Fruit fly (Drosophila melanogaster) whole organism, adult: ENCODE results near the gene CG43376.

Experiments
- CG11617 ChIP-seq: fragments of 200-800 bp; sonication (Bioruptor generic); optimal IDR thresholded peaks from 2 replicates; lab custom pipeline; 2017; ENCODE audit warnings: mild to moderate bottlenecking, missing biosample characterization, missing genetic modification reagents, missing genetic modification characterization
- CG12768 ChIP-seq: fragments of 200-800 bp; sonication (Bioruptor generic); optimal IDR thresholded peaks from 2 replicates; lab custom pipeline; 2017; ENCODE audit warnings: missing biosample characterization, missing genetic modification characterization, mild to moderate bottlenecking, moderate library complexity, missing genetic modification reagents
- CG14711 ChIP-seq: fragments of 200-800 bp; sonication (Bioruptor generic); optimal IDR thresholded peaks from 2 replicates; lab custom pipeline; 2018; ENCODE audit warnings: missing biosample characterization, mild to moderate bottlenecking, missing genetic modification characterization, moderate library complexity
- CG1620 ChIP-seq: fragments of 200-800 bp; sonication (Bioruptor generic); optimal IDR thresholded peaks from 2 replicates; lab custom pipeline; 2016; ENCODE audit warnings: missing biosample characterization, missing genetic modification characterization
- CG33017 ChIP-seq: fragments of 200-800 bp; sonication (Bioruptor generic); optimal IDR thresholded peaks from 2 replicates; lab custom pipeline; 2018; ENCODE audit warnings: missing biosample characterization, mild to moderate bottlenecking, missing genetic modification characterization, moderate library complexity
- CG5204 ChIP-seq: fragments of 200-800 bp; sonication (Bioruptor generic); optimal IDR thresholded peaks from 2 replicates; lab custom pipeline; 2016; ENCODE audit warnings: missing biosample characterization, missing genetic modification characterization
- CG7045 ChIP-seq: fragments of 200-800 bp; sonication (Bioruptor generic); optimal IDR thresholded peaks from 2 replicates; lab custom pipeline; 2017; ENCODE audit warnings: missing biosample characterization, mild to moderate bottlenecking, missing genetic modification characterization
- CG7101 ChIP-seq: fragments of 200-800 bp; sonication (Bioruptor generic); optimal IDR thresholded peaks from 2 replicates; lab custom pipeline; 2018; ENCODE audit warnings: missing biosample characterization, mild to moderate bottlenecking, missing genetic modification characterization, moderate library complexity
- Clk ChIP-seq: fragments of 200-800 bp; sonication (Bioruptor generic); optimal IDR thresholded peaks from 2 replicates; lab custom pipeline; 2017; ENCODE audit warnings: missing biosample characterization, missing genetic modification characterization
- Crg-1 ChIP-seq: fragments of 200-800 bp; sonication (Bioruptor generic); optimal IDR thresholded peaks from 2 replicates; lab custom pipeline; 2016; ENCODE audit warnings: missing biosample characterization, missing genetic modification characterization
- Hr96 ChIP-seq: fragments of 200-800 bp; sonication (Bioruptor generic); optimal IDR thresholded peaks from 2 replicates; lab custom pipeline; 2016; ENCODE audit warnings: missing biosample characterization, missing genetic modification characterization
- Mnt ChIP-seq: fragments of 200-800 bp; sonication (Bioruptor generic); optimal IDR thresholded peaks from 2 replicates; lab custom pipeline; 2016; ENCODE audit warnings: missing biosample characterization, mild to moderate bottlenecking, missing genetic modification characterization
- bab1 ChIP-seq: fragments of 200-800 bp; sonication (Bioruptor generic); optimal IDR thresholded peaks from 3 replicates; lab custom pipeline; 2019; ENCODE audit warnings: missing biosample characterization, mild to moderate bottlenecking, missing genetic modification characterization, moderate library complexity
- cic ChIP-seq: fragments of 200-800 bp; sonication (Bioruptor generic); optimal IDR thresholded peaks from 2 replicates; lab custom pipeline; 2017; ENCODE audit warnings: missing biosample characterization, mild to moderate bottlenecking, missing genetic modification characterization, moderate library complexity
- cnc ChIP-seq, 2 experiments: fragments of >200 bp; optimal IDR thresholded peaks; 2 replicates each; lab custom pipeline; 2017
- kay ChIP-seq: fragments of 200-800 bp; sonication (Bioruptor generic); peaks from one replicate; lab custom pipeline; 2016; ENCODE audit warnings: missing biosample characterization, missing genetic modification characterization, borderline replicate concordance
- ovo ChIP-seq: fragments of 200-800 bp; sonication (Bioruptor generic); optimal IDR thresholded peaks from 2 replicates; lab custom pipeline; 2016; ENCODE audit warnings: missing biosample characterization, missing genetic modification characterization
- pad ChIP-seq: fragments of 200-800 bp; sonication (Bioruptor generic); optimal IDR thresholded peaks from 3 replicates; lab custom pipeline; 2017; ENCODE audit warnings: missing biosample characterization, missing genetic modification characterization, mild to moderate bottlenecking, moderate library complexity, missing genetic modification reagents
- tj ChIP-seq: fragments of 200-800 bp; sonication (Bioruptor generic); optimal IDR thresholded peaks from 3 replicates; lab custom pipeline; 2017; ENCODE audit warnings: missing biosample characterization, mild to moderate bottlenecking, missing genetic modification characterization, moderate library complexity
- toe ChIP-seq: fragments of 200-800 bp; sonication (Bioruptor generic); optimal IDR thresholded peaks from 2 replicates; lab custom pipeline; 2016; ENCODE audit warnings: missing biosample characterization, missing genetic modification characterization

The CG43376 gene

DNA sequence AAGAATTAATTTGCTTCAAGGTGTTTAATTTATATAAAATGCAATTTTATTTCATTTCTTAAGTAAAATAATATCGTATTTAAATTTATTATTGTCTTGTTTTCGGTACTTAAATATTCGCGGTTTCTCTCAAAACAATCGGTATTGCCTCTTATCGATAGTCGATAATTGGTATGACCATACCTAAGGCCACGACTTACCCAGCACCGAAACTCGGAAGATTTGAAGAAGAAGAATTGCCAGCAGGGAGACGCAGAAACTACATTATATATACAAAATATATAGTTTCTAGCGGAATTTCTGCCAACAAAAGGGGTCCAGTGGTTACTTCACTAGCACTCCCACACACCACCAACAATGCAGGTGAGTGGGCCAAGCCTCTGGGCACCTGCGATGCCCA lies 2.9 kb upstream of the CG43376 start:
- TF ChIP-seq bab1 (peak; percentile 59), CG11617 (GFP tag; lab: Kevin White, UChicago) (no peak), Clk (GFP tag; lab: Kevin White, UChicago) (no peak)

DNA sequence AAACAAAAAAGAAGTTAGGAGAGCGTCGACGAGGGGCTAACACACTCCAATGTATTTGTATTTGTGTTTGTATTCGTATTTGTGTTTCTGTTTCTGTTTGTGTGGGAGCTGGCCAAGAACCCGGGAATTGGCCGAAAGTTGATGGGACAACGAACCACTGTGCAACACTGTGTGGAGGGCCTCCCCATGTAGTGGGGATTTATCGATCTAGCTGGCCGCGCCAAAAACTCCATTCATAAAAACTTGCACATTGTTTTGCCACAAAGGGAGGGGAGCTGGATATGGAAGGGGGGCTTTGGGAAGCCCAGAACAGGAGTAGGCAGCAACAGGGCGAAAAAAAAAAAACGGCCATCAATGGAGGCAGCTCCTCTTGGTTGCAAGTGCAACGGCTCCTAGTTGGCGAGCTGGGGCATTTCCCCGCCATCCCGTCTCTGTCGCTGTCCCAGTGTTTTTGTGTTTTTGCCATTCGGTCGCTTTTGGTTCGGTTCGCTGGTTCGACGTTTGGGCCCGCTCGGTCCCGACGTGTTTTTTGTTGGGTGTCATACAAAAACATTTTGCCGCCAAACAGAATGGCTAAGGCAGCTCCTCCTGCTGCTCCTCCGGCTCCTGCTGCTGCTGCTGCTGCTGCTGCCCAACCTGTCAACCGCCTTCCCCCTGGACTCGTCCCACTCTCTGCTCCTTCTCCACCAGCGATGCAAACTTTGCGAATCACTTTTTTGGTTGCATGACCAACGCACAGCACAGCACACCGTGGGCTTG lies 3.3 kb downstream of the CG43376 start:
- TF ChIP-seq cnc (optimal IDR thresholded peaks at IDR 0.05; lab: Kevin White, UChicago) (no peak), kay (GFP tag; lab: Kevin White, UChicago) (no peak), CG7045 (GFP tag; lab: Kevin White, UChicago) (no peak), tj (GFP tag; lab: Kevin White, UChicago) (no peak), cic (GFP tag; lab: Kevin White, UChicago) (no peak), CG1620 (no peak), CG12768 (GFP tag; lab: Kevin White, UChicago) (no peak), Crg-1 (GFP tag; lab: Kevin White, UChicago) (no peak), CG14711 (tag; lab: Kevin White, UChicago) (no peak), Clk (GFP tag; lab: Kevin White, UChicago) (no peak), bab1 (no peak), toe (GFP tag; lab: Kevin White, UChicago) (no peak), pad (GFP tag; lab: Kevin White, UChicago) (no peak), Hr96 (GFP tag; lab: Kevin White, UChicago) (no peak)

DNA sequence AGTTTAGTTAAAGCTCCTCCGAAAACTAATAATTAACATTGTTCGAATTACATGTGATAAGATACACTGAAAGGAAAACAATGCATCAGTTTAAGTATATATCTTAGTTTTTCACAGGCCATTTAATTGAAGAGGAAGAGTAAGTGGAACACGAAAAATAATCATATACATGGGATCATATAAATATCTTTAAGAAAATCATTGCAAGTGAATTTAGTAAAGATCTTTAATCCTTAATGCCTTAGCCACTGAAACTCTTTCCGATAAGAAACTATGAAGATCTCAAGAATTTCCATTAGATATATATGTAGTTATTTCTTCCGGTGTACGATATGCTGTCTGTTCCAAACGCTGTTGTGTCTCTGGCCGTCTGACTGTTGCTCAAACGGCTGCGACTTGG lies 4.9 kb downstream of the CG43376 start:
- TF ChIP-seq cic (GFP tag; lab: Kevin White, UChicago) (no peak), Clk (GFP tag; lab: Kevin White, UChicago) (no peak), CG11617 (GFP tag; lab: Kevin White, UChicago) (peak; percentile 22), toe (GFP tag; lab: Kevin White, UChicago) (peak; percentile 23), CG14711 (tag; lab: Kevin White, UChicago) (peak; percentile 1), CG33017 (peak; percentile 52), kay (GFP tag; lab: Kevin White, UChicago) (no peak), cnc (optimal IDR thresholded peaks at IDR 0.05; lab: Kevin White, UChicago) (no peak), CG7045 (GFP tag; lab: Kevin White, UChicago) (peak; percentile 75), Hr96 (GFP tag; lab: Kevin White, UChicago) (peak; percentile 17), bab1 (peak; percentile 15), CG7101 (tag; lab: Kevin White, UChicago) (peak; percentile 53), pad (GFP tag; lab: Kevin White, UChicago) (no peak), Crg-1 (GFP tag; lab: Kevin White, UChicago) (no peak), CG12768 (GFP tag; lab: Kevin White, UChicago) (no peak), tj (GFP tag; lab: Kevin White, UChicago) (peak; percentile 10), CG1620 (no peak), CG5204 (peak; percentile 60), Mnt (no peak), ovo (GFP tag; lab: Kevin White, UChicago) (no peak)

DNA sequence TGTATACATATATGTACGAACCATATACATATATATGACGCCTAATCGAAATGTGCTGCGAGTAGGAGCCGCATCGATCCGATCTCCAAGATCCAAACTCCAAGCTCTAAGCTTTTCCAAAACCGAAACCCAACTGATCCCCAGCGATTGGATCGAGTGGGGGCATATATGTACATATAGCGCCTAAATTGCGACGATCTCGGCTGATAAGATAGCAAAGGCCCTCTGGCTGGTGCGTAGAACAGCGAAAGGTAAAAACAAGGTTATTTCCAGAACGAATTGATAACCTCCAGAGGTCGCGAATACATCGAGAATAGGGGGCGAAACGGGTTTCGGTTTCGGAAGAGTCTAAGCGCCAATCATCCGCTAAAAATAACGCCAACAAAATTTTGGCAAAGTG lies 5.4 kb downstream of the CG43376 start:
- TF ChIP-seq CG14711 (tag; lab: Kevin White, UChicago) (no peak), CG7101 (tag; lab: Kevin White, UChicago) (no peak), cnc (optimal IDR thresholded peaks at IDR 0.05; lab: Kevin White, UChicago) (no peak), CG11617 (GFP tag; lab: Kevin White, UChicago) (no peak), CG5204 (no peak), CG33017 (no peak), tj (GFP tag; lab: Kevin White, UChicago) (no peak)

DNA sequence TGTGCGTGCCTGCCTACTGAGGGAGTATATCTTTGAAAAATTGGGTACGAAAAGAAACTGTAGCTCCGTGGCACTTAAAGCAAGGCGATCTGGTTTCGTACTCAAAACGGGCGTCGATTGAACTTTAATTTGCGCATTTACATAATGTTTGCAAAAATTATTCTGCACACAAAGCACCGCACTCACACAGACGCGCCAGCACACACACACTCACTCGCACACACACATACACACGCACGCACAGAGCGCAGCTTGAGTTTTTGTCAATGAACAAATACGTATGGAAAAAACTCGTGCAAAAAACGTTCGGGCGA lies 6.0 kb downstream of the CG43376 start:
- peak; percentile 100 for TF ChIP-seq Mnt
- no peak for TF ChIP-seq bab1
- no peak for TF ChIP-seq CG7045 (GFP tag; lab: Kevin White, UChicago)
- no peak for TF ChIP-seq pad (GFP tag; lab: Kevin White, UChicago)
- TF ChIP-seq ovo (GFP tag; lab: Kevin White, UChicago), result peak; percentile 57
- peak; percentile 100 for TF ChIP-seq cic (GFP tag; lab: Kevin White, UChicago)
- no peak for TF ChIP-seq Hr96 (GFP tag; lab: Kevin White, UChicago)
- TF ChIP-seq tj (GFP tag; lab: Kevin White, UChicago), result peak; percentile 84
- no peak for TF ChIP-seq cnc (optimal IDR thresholded peaks at IDR 0.05; lab: Kevin White, UChicago)

DNA sequence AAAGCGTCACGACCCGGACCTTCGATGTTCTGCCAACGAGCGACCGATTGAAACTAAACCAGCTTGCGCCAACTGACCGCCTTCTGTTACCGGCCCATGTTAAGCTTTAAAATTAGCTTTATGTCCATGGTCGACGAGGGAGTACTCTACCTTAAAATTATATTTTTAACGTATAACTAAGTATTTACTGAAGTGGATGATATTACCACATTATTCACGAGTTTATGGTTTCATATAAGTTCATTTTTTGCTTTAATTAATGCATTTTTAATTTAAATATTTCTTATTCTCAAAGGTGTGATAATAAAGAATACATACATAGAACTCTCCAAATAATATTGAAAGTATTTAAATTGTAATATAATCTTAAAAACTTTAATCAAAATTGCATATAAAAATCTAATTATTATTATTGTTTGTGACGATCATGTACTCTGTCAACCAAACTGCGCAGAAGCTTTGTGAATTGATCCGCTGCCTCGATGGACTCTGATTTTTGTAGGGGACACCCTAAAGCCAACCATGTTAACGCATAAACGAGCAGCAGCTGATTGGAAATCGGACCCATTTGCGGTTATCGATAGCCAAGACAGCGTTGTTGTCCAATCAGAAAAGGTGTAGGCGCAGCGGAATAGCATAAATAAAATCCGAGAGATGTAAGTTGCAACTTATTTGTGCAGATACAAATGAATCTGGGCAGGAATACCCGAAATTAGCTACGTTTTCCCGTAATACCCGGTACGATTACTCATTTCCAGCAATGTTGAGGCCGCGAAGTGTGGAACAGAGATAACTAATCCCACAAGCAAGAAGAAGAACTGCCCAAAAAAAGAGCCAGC lies 6.5 kb downstream of the CG43376 start, which contains the start of the genes CG9008 and p38b:
TSS of gene CG9008 (minus strand) at position 57 of the 839 bp plus-strand sequence.
TSS of gene p38b (plus strand) at position 581 of the 839 bp plus-strand sequence.
- TF ChIP-seq CG12768 (GFP tag; lab: Kevin White, UChicago), result peak; percentile 71
- TF ChIP-seq kay (GFP tag; lab: Kevin White, UChicago), result no peak
- TF ChIP-seq CG7045 (GFP tag; lab: Kevin White, UChicago), result peak; percentile 84
- TF ChIP-seq CG14711 (tag; lab: Kevin White, UChicago), result peak; percentile 80
- peak; percentile 92 for TF ChIP-seq CG11617 (GFP tag; lab: Kevin White, UChicago)
- TF ChIP-seq cnc (optimal IDR thresholded peaks at IDR 0.05; lab: Kevin White, UChicago), result no peak
- peak; percentile 84 for TF ChIP-seq CG7101 (tag; lab: Kevin White, UChicago)
- TF ChIP-seq CG5204, result no peak
- TF ChIP-seq ovo (GFP tag; lab: Kevin White, UChicago), result no peak
- peak; percentile 86 for TF ChIP-seq CG33017
- TF ChIP-seq Hr96 (GFP tag; lab: Kevin White, UChicago), result no peak
- no peak for TF ChIP-seq Mnt
- peak; percentile 72 for TF ChIP-seq pad (GFP tag; lab: Kevin White, UChicago)
- peak; percentile 65 for TF ChIP-seq bab1
- TF ChIP-seq Crg-1 (GFP tag; lab: Kevin White, UChicago), result no peak
- TF ChIP-seq Clk (GFP tag; lab: Kevin White, UChicago), result peak; percentile 70
- TF ChIP-seq tj (GFP tag; lab: Kevin White, UChicago), result peak; percentile 29
- no peak for TF ChIP-seq cic (GFP tag; lab: Kevin White, UChicago)
- peak; percentile 27 for TF ChIP-seq CG1620
- no peak for TF ChIP-seq toe (GFP tag; lab: Kevin White, UChicago)
